Worm (Caenorhabditis elegans): ENCODE data around the gene met-2.

DNA sequence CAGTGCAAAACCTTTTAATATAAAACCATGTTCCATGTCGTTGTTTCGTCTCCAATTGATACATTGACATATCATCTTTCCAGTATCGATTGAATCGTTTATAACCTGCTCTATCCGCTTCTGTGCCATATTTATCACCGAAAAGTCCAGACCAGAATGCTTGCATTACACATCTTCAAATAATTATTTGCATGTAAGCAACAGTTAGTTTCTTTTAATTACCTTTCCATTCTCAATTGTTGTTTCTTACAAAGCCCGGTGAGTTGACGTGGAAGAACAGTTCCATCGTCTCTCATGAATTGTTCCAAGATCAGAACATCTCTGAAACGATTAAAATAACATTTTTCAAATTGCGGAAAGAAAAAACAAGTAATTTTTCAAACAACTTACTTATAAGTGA, 43.9 kb upstream of the met-2 start, which contains the start of gene iglr-2:
- no peak for TF ChIP-seq nhr-12 (tag; optimal IDR thresholded peaks at IDR 0.05)
- TF ChIP-seq ZK546.5 (tag; optimal IDR thresholded peaks at IDR 0.05), result no peak
- no peak for TF ChIP-seq nhr-28 (tag; optimal IDR thresholded peaks at IDR 0.05)
- no peak for TF ChIP-seq nhr-11 (tag; optimal IDR thresholded peaks at IDR 0.05)
